Worm (Caenorhabditis elegans) whole organism, L4/young adult: Measurements from ENCODE around the gene fat-3.

ENCODE experiments used
- dao-5 ChIP-seq: sonication (generic microtip); optimal IDR thresholded peaks from 2 replicates; lab custom pipeline; 2016; ENCODE audit warnings: missing genotype, missing genetic modification characterization, moderate library complexity, missing compliant biosample characterization
- him-1 ChIP-seq: sonication (generic microtip); optimal IDR thresholded peaks from 2 replicates; lab custom pipeline; 2016; ENCODE audit warnings: missing genotype, missing genetic modification reagents, missing genetic modification characterization, missing compliant biosample characterization

DNA sequence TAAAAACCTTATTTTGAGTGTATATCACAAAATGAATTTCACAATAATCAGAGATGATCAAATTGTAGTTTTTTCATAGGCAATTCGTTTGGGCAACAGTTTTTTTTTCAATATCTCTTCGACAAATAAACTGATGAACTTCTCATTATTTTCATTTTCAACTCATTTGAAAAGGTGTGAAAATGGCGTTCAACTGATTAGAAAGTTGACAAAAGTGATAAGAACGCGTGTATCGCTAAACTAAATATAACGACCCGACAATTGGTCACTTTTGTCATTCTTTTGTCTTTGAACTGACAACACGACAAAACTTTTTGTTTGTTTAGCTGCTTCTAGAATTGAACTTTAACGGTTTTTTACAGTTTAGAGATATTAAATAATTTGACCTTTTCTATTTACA is 52.1 kb downstream of the fat-3 start:
- TF ChIP-seq dao-5 (tag; lab: Kevin White, UChicago) (no peak), him-1 (tag; lab: Kevin White, UChicago) (no peak)
